Worm (Caenorhabditis elegans) whole organism, L4 larva: ENCODE results near the gene tmed-10.

Experiments used
- T20F7.1 ChIP-seq: fragments of 200-800 bp; sonication (Bioruptor generic); optimal IDR thresholded peaks from 2 replicates; lab custom pipeline; 2018; ENCODE audit warnings: mild to moderate bottlenecking, missing genetic modification characterization, missing compliant biosample characterization
- ama-1 ChIP-seq: fragments of 150-350 bp; optimal IDR thresholded peaks from 2 replicates; lab custom pipeline; 2014; ENCODE audit warnings: inconsistent platforms, mixed read lengths
- ceh-82 ChIP-seq: sonication (generic microtip); optimal IDR thresholded peaks from 2 replicates; lab custom pipeline; 2017; ENCODE audit warnings: missing biosample characterization, missing genetic modification characterization
- cey-2 ChIP-seq: sonication (generic microtip); optimal IDR thresholded peaks from 3 replicates; lab custom pipeline; 2017; ENCODE audit warnings: missing genetic modification characterization, mild to moderate bottlenecking, missing compliant biosample characterization, antibody characterized with exemption, borderline replicate concordance; ENCODE audit not compliant: insufficient read depth
- dpl-1 ChIP-seq: fragments of 150-350 bp; optimal IDR thresholded peaks from 2 replicates; lab custom pipeline; 2014; ENCODE audit warnings: missing biosample characterization, missing genetic modification reagents, missing genetic modification characterization
- gei-8 ChIP-seq: fragments of 200-800 bp; sonication (Bioruptor generic); optimal IDR thresholded peaks from 2 replicates; lab custom pipeline; 2018; ENCODE audit warnings: mild to moderate bottlenecking, missing genetic modification characterization, missing compliant biosample characterization
- nhr-48 ChIP-seq: sonication (generic microtip); optimal IDR thresholded peaks from 2 replicates; lab custom pipeline; 2016; ENCODE audit warnings: mild to moderate bottlenecking, missing genetic modification characterization, missing compliant biosample characterization
- pha-4 ChIP-seq, 2 experiments: fragments of 150-350 bp in 1 of 2; fragments of 200-800 bp in 1 of 2; sonication (Bioruptor generic) in 1 of 2; IDR thresholded peaks in 1 of 2; optimal IDR thresholded peaks in 1 of 2; 2 replicates each; pipeline versions ENCODE4 v1.3.6 to Lab custom; 2014 to 2022; ENCODE audit warnings: missing genetic modification characterization in 2 of 2, missing genetic modification reagents in 2 of 2, missing biosample characterization in 1 of 2, missing compliant biosample characterization in 1 of 2
- pqm-1 ChIP-seq: sonication (generic microtip); optimal IDR thresholded peaks from 2 replicates; lab custom pipeline; 2017; ENCODE audit warnings: missing biosample characterization, missing genetic modification characterization
- rbr-2 ChIP-seq: sonication (generic microtip); optimal IDR thresholded peaks from 2 replicates; lab custom pipeline; 2016; ENCODE audit warnings: missing genotype, missing genetic modification characterization, missing compliant biosample characterization
- unc-130 ChIP-seq: sonication (generic microtip); optimal IDR thresholded peaks from 2 replicates; lab custom pipeline; 2016; ENCODE audit warnings: missing genetic modification reagents, missing genetic modification characterization, missing compliant biosample characterization
- unc-39 ChIP-seq: sonication (generic microtip); optimal IDR thresholded peaks from 2 replicates; lab custom pipeline; 2017; ENCODE audit warnings: missing biosample characterization, missing genetic modification characterization
- unc-62 ChIP-seq, 3 experiments: fragments of 150-350 bp in 1 of 3; sonication (generic microtip); optimal IDR thresholded peaks in 2 of 3; peaks in 1 of 3; 1 replicate in 1 of 3; 2 replicates in 2 of 3; lab custom pipeline; 2014 to 2017; ENCODE audit warnings: missing biosample characterization in 3 of 3, missing genetic modification characterization in 3 of 3, missing genetic modification reagents in 3 of 3, missing genotype in 1 of 3

- TF ChIP-seq pha-4 (GFP tag; IDR thresholded peaks at IDR 0.05; lab: Robert Waterston, UW) (no peak), pha-4 (tag; optimal IDR thresholded peaks at IDR 0.05; lab: Kevin White, UChicago) (no peak), cey-2 (tag; lab: Kevin White, UChicago) (no peak), unc-62 (GFP tag; optimal IDR thresholded peaks at IDR 0.05 in 1 of 2; lab: Kevin White, UChicago) (no peak), unc-62 (tag; optimal IDR thresholded peaks at IDR 0.05; lab: Kevin White, UChicago) (no peak), gei-8 (GFP tag; lab: Kevin White, UChicago) (no peak), rbr-2 (tag; lab: Kevin White, UChicago) (no peak), unc-39 (tag; lab: Kevin White, UChicago) (no peak), T20F7.1 (GFP tag; lab: Kevin White, UChicago) (no peak), dpl-1 (GFP tag; lab: Kevin White, UChicago) (no peak), ama-1 (lab: Kevin White, UChicago) (no peak), unc-130 (no peak), nhr-48 (no peak), pqm-1 (tag; lab: Kevin White, UChicago) (no peak), ceh-82 (tag; lab: Kevin White, UChicago) (no peak)
Observed at ce11 chrV:11304200-11304599, 22.6 kb downstream of the tmed-10 start.
